Worm (Caenorhabditis elegans) whole organism, midembryonic: ENCODE results near the gene C34C12.1.

Experiments
- T22C8.4 ChIP-seq: fragments of 200-800 bp; sonication (Bioruptor generic); IDR thresholded peaks from 2 replicates; pipeline ENCODE4 v1.3.6; 2022; ENCODE audit warnings: missing genetic modification characterization, missing compliant biosample characterization
- cog-1 ChIP-seq: sonication (generic microtip); optimal IDR thresholded peaks from 2 replicates; lab custom pipeline; 2016; ENCODE audit warnings: missing genetic modification characterization, missing compliant biosample characterization
- flt-1 ChIP-seq: fragments of 200-800 bp; sonication (Bioruptor generic); IDR thresholded peaks from 2 replicates; pipeline ENCODE4 v1.3.6; 2022; ENCODE audit warnings: missing genetic modification characterization, missing compliant biosample characterization
- klf-2 ChIP-seq: fragments of 200-800 bp; sonication (Bioruptor generic); conservative IDR thresholded peaks from 2 replicates; pipeline ENCODE4 v1.3.6; 2022; ENCODE audit warnings: missing genetic modification reagents, missing genetic modification characterization, missing compliant biosample characterization
- med-1 ChIP-seq: sonication (generic microtip); optimal IDR thresholded peaks from 2 replicates; lab custom pipeline; 2017; ENCODE audit warnings: missing genetic modification characterization, mild to moderate bottlenecking, missing compliant biosample characterization, antibody characterized with exemption, missing genetic modification reagents; ENCODE audit not compliant: insufficient read depth
- tab-1 ChIP-seq: fragments of 200-800 bp; sonication (Bioruptor generic); IDR thresholded peaks from 2 replicates; pipeline ENCODE4 v1.3.6; 2022; ENCODE audit warnings: missing genetic modification characterization, missing compliant biosample characterization
- ztf-23 ChIP-seq: fragments of 200-800 bp; sonication (Bioruptor generic); IDR thresholded peaks from 2 replicates; pipeline ENCODE4 v1.3.6; 2022; ENCODE audit warnings: missing genetic modification reagents, missing genetic modification characterization, missing compliant biosample characterization

ce11 chrIII:3444139-3444538, 10.0 kb upstream of the C34C12.1 start, which contains the start of gene spe-41:
- TF ChIP-seq T22C8.4 (GFP tag; lab: Robert Waterston, UW) (no peak), med-1 (GFP tag; lab: Kevin White, UChicago) (no peak), klf-2 (GFP tag; lab: Robert Waterston, UW) (no peak), flt-1 (no peak), tab-1 (GFP tag; lab: Robert Waterston, UW) (no peak), cog-1 (no peak), ztf-23 (GFP tag; lab: Robert Waterston, UW) (no peak)
